Fruit fly (Drosophila melanogaster): ENCODE results near the gene bark.

dm6 chr2L:3781132-3781877 lies 5.7 kb upstream of the bark start:
- TF ChIP-seq Dll (optimal IDR thresholded peaks at IDR 0.05) (no peak), usp (GFP tag; optimal IDR thresholded peaks at IDR 0.05) (no peak), pan (optimal IDR thresholded peaks at IDR 0.05) (no peak), CG8478 (optimal IDR thresholded peaks at IDR 0.05) (no peak)
